Fruit fly (Drosophila melanogaster): ENCODE results near the gene Es2.

Es2 gene

dm6 chrX:8464378-8465036, 3.2 kb downstream of the Es2 start, which contains the start of gene Sptr (continued):
- TF ChIP-seq kay (GFP tag; optimal IDR thresholded peaks at IDR 0.05): peak; percentile 66
- TF ChIP-seq Sry-β (GFP tag; optimal IDR thresholded peaks at IDR 0.05): no peak
- peak; percentile 50; the same call in 1 of the 2 replicates for TF ChIP-seq Doc2 (GFP tag; IDR thresholded peaks at IDR 0.05)
- no peak for TF ChIP-seq BEAF-32 (GFP tag; optimal IDR thresholded peaks at IDR 0.05)
- peak; percentile 61 for TF ChIP-seq emc (GFP tag; optimal IDR thresholded peaks at IDR 0.05)
- no peak for TF ChIP-seq fru (optimal IDR thresholded peaks at IDR 0.05)
- TF ChIP-seq CG10209 (GFP tag; optimal IDR thresholded peaks at IDR 0.05): peak; percentile 87
- TF ChIP-seq dati (GFP tag; IDR thresholded peaks at IDR 0.05): 0 out of 2 replicates have a peak, but pooled peaks have one; percentile 6
- TF ChIP-seq yki (optimal IDR thresholded peaks at IDR 0.05): no peak
- peak; percentile 73 for TF ChIP-seq toy (GFP tag; IDR thresholded peaks at IDR 0.05)
- peak; percentile 16 for TF ChIP-seq sima (GFP tag; optimal IDR thresholded peaks at IDR 0.05)
- TF ChIP-seq klu (GFP tag; IDR thresholded peaks at IDR 0.05): peak; percentile 81
- no peak for TF ChIP-seq fd102C (GFP tag; optimal IDR thresholded peaks at IDR 0.05)
- peak; percentile 14 for TF ChIP-seq Mes4 (GFP tag; optimal IDR thresholded peaks at IDR 0.05)
- TF ChIP-seq Xbp1 (GFP tag; optimal IDR thresholded peaks at IDR 0.05): peak; percentile 88
- peak; percentile 80 for TF ChIP-seq Nf-YC (tag; optimal IDR thresholded peaks at IDR 0.05)
- TF ChIP-seq Hand (GFP tag; optimal IDR thresholded peaks at IDR 0.05): peak; percentile 91
- TF ChIP-seq CG12236 (GFP tag; optimal IDR thresholded peaks at IDR 0.05): no peak
- TF ChIP-seq CG6689 (GFP tag; IDR thresholded peaks at IDR 0.05): peak; percentile 89
- TF ChIP-seq Meics (GFP tag; optimal IDR thresholded peaks at IDR 0.05): peak; percentile 94
- peak; percentile 90 for TF ChIP-seq corto (GFP tag; optimal IDR thresholded peaks at IDR 0.05)
- TF ChIP-seq CG2712 (tag; optimal IDR thresholded peaks at IDR 0.05): peak; percentile 80
- peak; percentile 46 for TF ChIP-seq CG11398 (GFP tag; optimal IDR thresholded peaks at IDR 0.05)
- TF ChIP-seq CG3847 (GFP tag; IDR thresholded peaks at IDR 0.05): peak; percentile 92
- TF ChIP-seq sens-2 (GFP tag; IDR thresholded peaks at IDR 0.05): 0 out of 2 replicates have a peak, but pooled peaks have one; percentile 15
- peak; percentile 93 for TF ChIP-seq PHDP (tag; optimal IDR thresholded peaks at IDR 0.05)
- TF ChIP-seq grn (GFP tag; optimal IDR thresholded peaks at IDR 0.05): peak; percentile 36
- peak; percentile 86 for TF ChIP-seq CG31441 (GFP tag; IDR thresholded peaks at IDR 0.05)
- TF ChIP-seq CG5245 (GFP tag; optimal IDR thresholded peaks at IDR 0.05): peak; percentile 62
- TF ChIP-seq aop (GFP tag; IDR thresholded peaks at IDR 0.05): peak; percentile 56; the same call in 1 of the 2 replicates
- TF ChIP-seq CG12391 (tag; optimal IDR thresholded peaks at IDR 0.05): peak; percentile 88
- no peak for TF ChIP-seq hbn (GFP tag; IDR thresholded peaks at IDR 0.05; ENCODE audit: partially characterized antibody)
- TF ChIP-seq CG1603 (tag; optimal IDR thresholded peaks at IDR 0.05): peak; percentile 63
- TF ChIP-seq nerfin-1 (tag; optimal IDR thresholded peaks at IDR 0.05): peak; percentile 67
- TF ChIP-seq zf30C (GFP tag; optimal IDR thresholded peaks at IDR 0.05): no peak
- peak; percentile 82 for TF ChIP-seq salm (tag; optimal IDR thresholded peaks at IDR 0.05)
- TF ChIP-seq Dref (GFP tag; IDR thresholded peaks at IDR 0.05): no peak
- peak; percentile 47 for TF ChIP-seq CG2116 (GFP tag; optimal IDR thresholded peaks at IDR 0.05)
- TF ChIP-seq Ravus (GFP tag; IDR thresholded peaks at IDR 0.05): peak; percentile 61
- peak; percentile 82 for TF ChIP-seq CG14050 (GFP tag; IDR thresholded peaks at IDR 0.05)
- TF ChIP-seq Hsf (GFP tag; optimal IDR thresholded peaks at IDR 0.05): peak; percentile 85
- TF ChIP-seq CG11247 (GFP tag; IDR thresholded peaks at IDR 0.05): peak; percentile 86
- no peak for TF ChIP-seq Doc3 (GFP tag; IDR thresholded peaks at IDR 0.05; ENCODE audit: partially characterized antibody)
- peak; percentile 90 for TF ChIP-seq CG30403 (GFP tag; optimal IDR thresholded peaks at IDR 0.05)
- TF ChIP-seq CG33213 (GFP tag; optimal IDR thresholded peaks at IDR 0.05): peak; percentile 62
- no peak for TF ChIP-seq CG8478 (optimal IDR thresholded peaks at IDR 0.05)
- TF ChIP-seq Med (GFP tag): peak; percentile 96
- no peak for TF ChIP-seq CG7963 (GFP tag; IDR thresholded peaks at IDR 0.05; ENCODE audit: partially characterized antibody)
- TF ChIP-seq CG18599 (GFP tag; optimal IDR thresholded peaks at IDR 0.05): peak; percentile 96
- peak; percentile 82 for TF ChIP-seq ttk (GFP tag; IDR thresholded peaks at IDR 0.05)
- peak; percentile 44; the same call in 1 of the 2 replicates for TF ChIP-seq CG43689 (GFP tag; IDR thresholded peaks at IDR 0.05)
